Fruit fly (Drosophila melanogaster): Measurements from ENCODE around the gene CG3982.

DNA sequence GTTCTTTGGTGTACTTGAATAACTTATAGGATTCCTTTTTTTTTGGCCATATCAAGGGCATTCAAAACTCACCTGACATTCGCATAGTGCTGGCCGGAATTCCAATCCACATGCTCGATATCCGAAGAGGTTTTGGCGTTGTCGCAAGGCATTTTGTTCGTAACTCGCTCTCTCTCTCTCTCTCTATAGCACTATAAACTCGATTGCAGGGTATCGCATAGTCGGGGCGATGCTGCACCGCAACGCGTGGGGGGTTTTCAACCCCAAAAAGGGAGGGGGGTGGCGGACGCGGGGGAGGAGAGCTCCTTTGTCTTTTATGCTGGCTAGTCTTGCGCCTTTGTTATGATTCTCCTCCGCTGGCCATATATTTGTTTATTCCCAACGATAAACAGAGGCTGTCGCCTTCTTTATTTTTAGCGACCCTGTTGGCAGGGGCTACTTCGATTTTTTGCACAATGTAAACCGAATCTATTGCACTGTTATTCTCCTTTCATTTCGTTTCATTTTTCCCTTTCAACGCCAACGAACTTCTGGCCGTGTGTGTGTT lies 18.7 kb downstream of the CG3982 start:
- TF ChIP-seq pan (optimal IDR thresholded peaks at IDR 0.05), result no peak
- no peak for TF ChIP-seq usp (GFP tag; optimal IDR thresholded peaks at IDR 0.05)
- no peak for TF ChIP-seq CG8478 (optimal IDR thresholded peaks at IDR 0.05)
- no peak for TF ChIP-seq psq (optimal IDR thresholded peaks at IDR 0.05)
- TF ChIP-seq EcR (GFP tag; optimal IDR thresholded peaks at IDR 0.05), result peak in 1 of 2 experiments; percentile 56
- TF ChIP-seq Dll (optimal IDR thresholded peaks at IDR 0.05), result no peak
